Fruit fly (Drosophila melanogaster) Kc167 (cell line): ENCODE results near the gene CG11131.

ENCODE experiments used
- Myc ChIP-seq: fragments of >200 bp; optimal IDR thresholded peaks from 2 replicates; lab custom pipeline; 2017; ENCODE audit warnings: missing external identifiers
- Sin3A ChIP-seq: fragments of >200 bp; optimal IDR thresholded peaks from 2 replicates; lab custom pipeline; 2018; ENCODE audit warnings: missing external identifiers
- h ChIP-seq: fragments of >200 bp; optimal IDR thresholded peaks from 3 replicates; lab custom pipeline; 2018; ENCODE audit warnings: missing external identifiers
- insv ChIP-seq: fragments of >200 bp; optimal IDR thresholded peaks from 3 replicates; lab custom pipeline; 2018; ENCODE audit warnings: missing external identifiers
- psq ChIP-seq: fragments of >200 bp; optimal IDR thresholded peaks from 2 replicates; lab custom pipeline; 2017; ENCODE audit warnings: missing external identifiers
- ttk ChIP-seq: sonication (Bioruptor generic); optimal IDR thresholded peaks from 2 replicates; lab custom pipeline; 2017; ENCODE audit warnings: missing external identifiers

Gene CG11131

DNA sequence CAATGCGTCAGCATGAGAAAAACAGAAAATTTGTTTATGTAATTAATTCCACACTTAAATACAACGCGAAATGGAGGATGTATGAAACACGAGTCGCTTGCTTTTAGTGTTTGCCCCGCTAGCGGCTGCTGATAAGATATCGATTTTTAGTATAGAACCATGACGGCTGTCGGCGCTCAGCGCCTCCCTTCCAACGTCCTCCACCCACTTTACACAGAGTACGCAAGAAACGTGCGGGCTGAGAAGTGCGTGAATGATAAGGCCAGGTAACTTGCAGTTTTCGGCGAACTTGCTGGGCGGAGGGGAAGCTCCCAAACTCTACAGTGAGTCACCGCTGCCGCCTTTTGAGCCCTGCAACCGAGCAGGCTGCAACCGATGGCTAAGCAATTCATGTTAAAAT is 28.2 kb upstream of the CG11131 start:
- no peak for TF ChIP-seq insv (lab: Kevin White, UChicago)
- no peak for TF ChIP-seq Myc (lab: Kevin White, UChicago)
- TF ChIP-seq Sin3A (lab: Kevin White, UChicago): no peak

DNA sequence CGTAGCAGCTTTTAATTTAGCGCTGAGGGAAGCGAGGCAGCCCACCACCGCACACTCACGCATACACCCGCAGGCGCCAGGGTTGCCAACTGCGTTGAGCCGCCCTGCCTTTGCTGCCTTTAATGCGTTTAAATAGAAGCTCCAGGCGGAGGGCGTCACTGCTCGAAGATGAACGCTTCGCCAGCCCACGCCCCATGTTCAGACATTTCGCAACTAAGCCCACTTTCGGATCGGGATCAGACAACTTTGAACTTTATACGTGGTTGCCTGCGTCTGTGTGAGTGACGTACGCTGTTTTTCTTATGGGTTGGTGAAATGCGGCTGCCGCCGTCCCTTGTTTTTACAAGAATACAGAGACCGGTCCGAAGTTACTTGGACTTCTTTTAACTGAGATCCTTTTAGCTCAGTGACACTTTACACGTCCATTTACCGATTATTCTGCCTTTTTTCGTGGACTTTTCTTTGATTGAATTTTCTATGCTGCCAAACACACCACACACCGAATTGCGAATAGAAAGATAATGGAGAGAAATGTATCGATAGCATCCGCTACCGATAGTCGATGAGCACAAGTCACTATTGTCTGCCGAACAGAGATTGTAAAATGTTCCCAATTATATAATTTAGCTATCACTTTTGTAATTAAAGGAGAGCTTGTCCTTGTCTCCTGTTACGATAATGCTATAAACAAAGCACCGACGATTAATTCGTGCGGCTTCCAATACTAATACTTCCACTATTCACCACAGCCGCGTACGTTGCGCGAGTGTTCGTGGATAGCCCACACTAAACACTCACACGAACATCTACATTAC is 27.3 kb upstream of the CG11131 start:
- no peak for TF ChIP-seq h (lab: Kevin White, UChicago)
- no peak for TF ChIP-seq Myc (lab: Kevin White, UChicago)
- no peak for TF ChIP-seq psq
- TF ChIP-seq ttk: no peak
- no peak for TF ChIP-seq Sin3A (lab: Kevin White, UChicago)
- TF ChIP-seq insv (lab: Kevin White, UChicago): no peak

DNA sequence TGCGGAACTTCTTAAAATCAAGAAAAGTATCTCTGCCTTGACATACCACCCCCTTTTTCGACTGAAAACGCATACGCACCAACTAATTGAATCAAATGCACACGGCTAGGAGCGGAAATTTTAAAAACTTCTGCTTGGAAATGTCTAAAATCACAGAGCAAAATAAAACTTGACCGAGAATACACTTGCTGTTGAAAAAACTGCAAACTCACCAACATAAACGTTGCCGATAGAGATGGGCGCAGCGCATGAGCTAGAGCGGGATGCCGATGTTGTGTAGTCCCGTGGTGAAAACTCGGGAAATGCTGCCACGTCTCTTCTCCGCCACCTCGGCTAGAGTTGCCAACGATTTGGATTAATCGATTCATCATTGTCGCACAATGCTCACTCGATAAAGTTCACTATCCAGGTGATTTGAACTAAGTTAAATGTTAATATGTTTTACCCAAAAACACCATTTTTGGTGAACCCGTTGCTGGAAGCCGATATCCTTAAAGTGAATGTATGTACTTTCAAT is 26.6 kb upstream of the CG11131 start, which contains the start of the genes CG11109 and Arf1:
CG11109 (plus strand) TSS at position 356 of the 517 bp plus-strand sequence.
Arf1 (minus strand) TSS at position 387 of the 517 bp plus-strand sequence.
- TF ChIP-seq insv (lab: Kevin White, UChicago) (no peak), psq (no peak), ttk (no peak), Myc (lab: Kevin White, UChicago) (no peak), h (lab: Kevin White, UChicago) (no peak), Sin3A (lab: Kevin White, UChicago) (no peak)

DNA sequence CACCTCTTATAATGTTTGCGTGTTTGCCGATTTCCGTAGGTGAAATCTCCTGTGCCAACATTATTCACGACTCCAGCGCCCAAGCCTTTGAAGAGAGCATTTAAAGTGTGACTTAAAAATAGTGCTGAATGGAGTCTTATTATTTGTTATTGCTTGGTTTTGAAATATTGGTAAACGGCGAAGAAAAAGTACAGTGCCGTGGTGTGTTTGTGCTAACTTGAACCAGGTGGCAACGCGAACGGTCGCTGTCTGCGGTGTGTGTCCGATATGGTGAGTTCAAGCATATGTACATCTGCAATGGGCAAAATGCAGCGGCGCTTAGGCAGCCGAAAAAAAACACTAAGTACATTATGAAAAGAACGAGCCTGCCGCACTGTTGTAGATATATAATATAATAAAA is 20.6 kb upstream of the CG11131 start:
- no peak for TF ChIP-seq insv (lab: Kevin White, UChicago)
- TF ChIP-seq Myc (lab: Kevin White, UChicago): no peak
- no peak for TF ChIP-seq Sin3A (lab: Kevin White, UChicago)
- no peak for TF ChIP-seq psq
- TF ChIP-seq h (lab: Kevin White, UChicago): no peak
- no peak for TF ChIP-seq ttk

DNA sequence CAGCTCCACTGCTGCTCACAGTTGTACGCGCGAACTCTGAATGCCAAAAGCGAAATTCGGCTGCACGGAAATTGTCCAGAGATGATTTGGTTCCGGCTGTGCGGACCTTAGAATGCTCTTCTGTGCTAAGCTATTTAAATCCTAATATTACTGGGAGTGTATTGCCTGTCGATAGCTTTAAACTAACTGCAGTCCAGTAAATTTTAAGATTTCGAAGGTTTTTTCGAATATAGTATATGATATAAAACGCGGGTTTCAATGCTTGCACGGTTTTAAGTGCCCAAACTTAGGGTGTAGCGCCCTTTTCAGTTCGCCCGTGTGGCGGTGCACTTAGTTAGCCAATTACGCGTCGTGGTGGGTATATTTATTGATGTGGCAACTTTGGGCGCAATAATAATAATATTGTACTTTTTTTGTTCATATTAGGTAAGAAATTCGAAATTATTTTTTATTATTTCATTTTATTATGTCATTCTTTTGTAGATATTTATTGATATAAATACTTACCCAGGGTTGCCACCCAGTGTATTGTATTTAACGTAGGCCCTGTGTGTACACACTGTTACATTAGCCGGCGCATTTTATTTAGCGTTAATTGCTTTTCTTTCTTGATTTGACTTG is 19.7 kb upstream of the CG11131 start, which contains the start of the genes Chro and Ssl1:
Chro (minus strand) TSS at position 262 of the 621 bp plus-strand sequence.
Ssl1 (plus strand) TSS at position 367 of the 621 bp plus-strand sequence.
- no peak for TF ChIP-seq Sin3A (lab: Kevin White, UChicago)
- no peak for TF ChIP-seq ttk
- TF ChIP-seq psq: no peak
- no peak for TF ChIP-seq h (lab: Kevin White, UChicago)
- TF ChIP-seq Myc (lab: Kevin White, UChicago): no peak
- no peak for TF ChIP-seq insv (lab: Kevin White, UChicago)

DNA sequence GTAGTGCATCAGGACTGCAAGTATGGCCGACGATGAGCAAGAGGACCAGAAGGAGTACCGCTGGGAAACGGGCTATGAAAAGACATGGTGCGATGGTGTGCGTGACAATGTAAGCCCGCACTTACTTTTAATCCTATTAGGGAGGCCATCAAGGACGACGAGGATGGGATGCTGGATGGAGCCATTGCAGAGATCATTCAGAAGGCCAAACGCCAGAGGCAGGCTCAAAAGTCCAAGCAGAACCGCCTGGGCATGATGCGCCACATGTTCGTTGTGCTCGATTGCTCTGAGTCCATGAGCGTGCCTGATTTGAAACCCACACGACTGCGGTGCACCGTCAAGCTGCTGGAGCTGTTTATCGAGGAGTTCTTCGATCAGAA is 19.2 kb upstream of the CG11131 start:
- TF ChIP-seq psq (no peak), Sin3A (lab: Kevin White, UChicago) (no peak), insv (lab: Kevin White, UChicago) (no peak), h (lab: Kevin White, UChicago) (no peak), Myc (lab: Kevin White, UChicago) (no peak), ttk (no peak)

DNA sequence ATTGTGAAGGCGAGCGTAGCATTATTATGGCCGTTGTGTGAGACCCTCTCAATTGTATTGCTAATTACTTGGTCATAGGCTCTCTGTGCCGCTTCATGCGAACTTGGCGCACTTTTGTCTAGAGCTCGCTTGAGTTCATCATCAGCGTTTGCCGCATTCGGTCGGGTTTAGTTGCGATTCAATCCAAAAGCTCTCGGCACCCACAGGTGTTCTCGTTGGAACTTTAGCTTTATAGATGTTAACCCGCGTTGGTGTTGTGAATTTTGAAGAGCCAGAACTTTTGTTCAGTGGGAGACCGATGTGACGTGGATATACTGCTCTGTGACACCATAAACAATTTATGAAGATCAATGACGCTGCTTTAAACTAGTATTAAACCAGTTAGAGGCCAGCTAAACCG is 17.6 kb upstream of the CG11131 start, which contains the start of gene slif:
slif (plus strand) TSS at position 132 of the 400 bp plus-strand sequence.
- no peak for TF ChIP-seq psq
- no peak for TF ChIP-seq insv (lab: Kevin White, UChicago)
- TF ChIP-seq h (lab: Kevin White, UChicago): no peak
- no peak for TF ChIP-seq Sin3A (lab: Kevin White, UChicago)
- TF ChIP-seq ttk: no peak
- no peak for TF ChIP-seq Myc (lab: Kevin White, UChicago)

DNA sequence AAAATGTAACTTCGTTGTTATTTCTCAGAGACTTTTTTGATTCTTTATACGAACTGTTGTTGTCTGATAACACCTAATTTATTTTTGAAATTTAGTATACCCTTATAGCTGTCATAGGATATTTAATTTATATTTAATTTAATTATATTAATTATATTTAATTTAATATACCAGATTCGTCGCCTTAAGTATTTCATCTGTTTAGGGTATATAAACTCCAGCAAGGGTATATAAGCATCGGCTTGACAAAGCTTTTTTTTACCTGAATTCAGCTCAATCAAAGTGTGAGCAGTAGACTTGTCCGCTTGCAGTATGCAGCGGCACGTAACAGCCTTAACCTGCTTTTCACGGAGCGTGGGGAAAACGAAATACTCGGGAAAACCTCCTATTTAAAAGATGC is 14.9 kb upstream of the CG11131 start:
- TF ChIP-seq Myc (lab: Kevin White, UChicago) (no peak), psq (no peak), Sin3A (lab: Kevin White, UChicago) (no peak), ttk (no peak), h (lab: Kevin White, UChicago) (no peak), insv (lab: Kevin White, UChicago) (no peak)

DNA sequence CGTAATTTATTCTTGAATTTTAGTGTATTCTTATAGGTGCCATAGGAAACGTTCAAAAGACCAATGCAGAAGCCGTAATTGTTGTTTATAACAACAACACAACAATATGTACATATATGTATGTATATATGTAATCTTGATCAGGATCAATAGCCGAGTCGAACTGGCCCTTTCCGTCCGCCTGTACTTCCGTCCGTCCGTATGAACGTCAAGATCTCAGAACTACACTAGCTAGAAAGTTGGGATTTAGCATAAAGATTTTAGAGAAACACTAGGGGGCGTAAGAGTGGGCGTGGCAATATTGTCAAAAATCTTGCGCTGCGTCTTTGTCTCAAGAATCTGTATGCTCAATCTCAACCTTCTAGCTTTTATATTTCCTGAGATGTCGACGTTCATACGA is 14.1 kb upstream of the CG11131 start:
- TF ChIP-seq Myc (lab: Kevin White, UChicago) (no peak), insv (lab: Kevin White, UChicago) (no peak), Sin3A (lab: Kevin White, UChicago) (no peak), h (lab: Kevin White, UChicago) (no peak), ttk (no peak), psq (no peak)

DNA sequence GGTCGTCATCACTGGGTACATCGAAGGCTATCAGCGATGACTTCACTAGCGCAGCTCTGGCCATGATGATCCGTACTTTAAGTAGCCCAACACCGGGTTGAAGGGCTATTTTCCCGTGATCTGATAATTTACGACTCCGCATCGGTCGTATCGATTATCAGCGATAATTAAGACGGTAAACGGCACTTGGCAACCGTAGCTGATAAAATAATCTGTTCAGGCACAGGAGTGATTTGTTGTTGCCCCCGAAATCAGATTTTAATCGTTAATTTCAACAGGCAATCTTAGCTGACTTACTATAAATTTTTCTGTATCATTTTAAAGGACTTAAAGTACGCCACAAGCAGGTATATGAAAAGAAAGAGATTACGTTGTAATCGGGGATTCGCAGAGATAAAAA is 12.7 kb upstream of the CG11131 start:
- TF ChIP-seq insv (lab: Kevin White, UChicago) (no peak), Sin3A (lab: Kevin White, UChicago) (no peak), psq (no peak)

DNA sequence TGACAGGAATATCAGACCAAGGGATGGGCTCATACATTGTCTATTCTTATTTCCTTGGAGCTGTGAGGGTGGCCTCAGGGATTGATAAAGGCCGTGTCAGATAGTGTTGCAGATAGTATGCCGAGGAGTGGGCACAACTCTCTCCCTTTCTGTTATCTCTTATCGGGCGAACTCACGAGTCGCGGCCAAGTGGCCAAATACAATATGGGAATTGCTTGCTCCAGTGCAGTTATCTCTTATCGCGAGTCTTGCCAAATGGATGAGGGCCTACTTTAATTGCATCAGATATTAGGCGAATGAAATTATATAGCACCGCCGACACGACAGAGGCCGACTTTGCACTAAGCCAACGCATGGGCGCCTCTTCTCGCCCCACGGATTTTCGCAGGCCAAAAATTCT is 11.6 kb upstream of the CG11131 start:
- no peak for TF ChIP-seq Myc (lab: Kevin White, UChicago)
- no peak for TF ChIP-seq Sin3A (lab: Kevin White, UChicago)
- no peak for TF ChIP-seq h (lab: Kevin White, UChicago)
- TF ChIP-seq insv (lab: Kevin White, UChicago): no peak
- TF ChIP-seq psq: no peak
- TF ChIP-seq ttk: no peak

DNA sequence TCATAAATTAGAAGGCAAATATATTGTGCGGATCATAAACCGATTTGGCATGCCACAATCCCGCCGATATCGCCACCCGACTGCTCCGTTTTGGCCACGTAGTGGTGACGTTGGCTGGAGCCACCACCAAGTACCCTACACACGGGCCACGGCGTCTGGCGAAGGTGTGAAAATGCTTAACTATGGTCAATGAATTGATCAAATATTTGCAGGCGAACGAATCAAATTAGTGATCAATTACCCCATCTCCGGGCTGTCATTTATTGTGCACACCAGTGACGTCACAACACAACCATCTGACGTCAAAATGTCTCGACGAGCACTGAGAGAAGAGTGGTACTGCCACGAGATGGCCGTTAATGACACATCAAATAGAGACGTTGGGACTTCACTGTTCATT is 10.9 kb upstream of the CG11131 start:
- TF ChIP-seq insv (lab: Kevin White, UChicago) (no peak), ttk (no peak), Myc (lab: Kevin White, UChicago) (no peak), h (lab: Kevin White, UChicago) (no peak), psq (no peak), Sin3A (lab: Kevin White, UChicago) (no peak)
